Worm (Caenorhabditis elegans) whole organism, L3 larva: Measurements from ENCODE around the gene ran-3.

Experiments used
- R02D3.7 ChIP-seq: fragments of 150-350 bp; optimal IDR thresholded peaks from 2 replicates; lab custom pipeline; 2014; ENCODE audit warnings: missing biosample characterization, missing genetic modification characterization
- aly-2 ChIP-seq: fragments of 150-350 bp; optimal IDR thresholded peaks from 2 replicates; lab custom pipeline; 2014; ENCODE audit warnings: missing biosample characterization, missing genetic modification characterization
- ceh-16 ChIP-seq: sonication (generic microtip); optimal IDR thresholded peaks from 2 replicates; lab custom pipeline; 2017; ENCODE audit warnings: missing biosample characterization, missing genetic modification characterization
- ceh-28 ChIP-seq: fragments of 150-350 bp; optimal IDR thresholded peaks from 2 replicates; lab custom pipeline; 2014; ENCODE audit warnings: missing biosample characterization, missing genetic modification reagents, missing genetic modification characterization
- ceh-82 ChIP-seq: fragments of 150-350 bp; optimal IDR thresholded peaks from 2 replicates; lab custom pipeline; 2014; ENCODE audit warnings: missing biosample characterization, missing genetic modification characterization
- ceh-9 ChIP-seq: sonication (generic microtip); optimal IDR thresholded peaks from 2 replicates; lab custom pipeline; 2018; ENCODE audit warnings: missing biosample characterization, missing genetic modification characterization
- daf-12 ChIP-seq: fragments of 150-350 bp; optimal IDR thresholded peaks from 2 replicates; lab custom pipeline; 2014; ENCODE audit warnings: missing biosample characterization, missing genetic modification reagents, missing genetic modification characterization
- egl-5 ChIP-seq: fragments of 150-350 bp; optimal IDR thresholded peaks from 2 replicates; lab custom pipeline; 2017; ENCODE audit warnings: missing biosample characterization, missing genetic modification reagents, missing genetic modification characterization, inconsistent platforms
- elt-1 ChIP-seq: fragments of 150-350 bp; optimal IDR thresholded peaks from 2 replicates; lab custom pipeline; 2014; ENCODE audit warnings: missing biosample characterization, missing genetic modification characterization
- elt-2 ChIP-seq: sonication (generic microtip); optimal IDR thresholded peaks from 2 replicates; lab custom pipeline; 2016; ENCODE audit warnings: missing genetic modification reagents, mild to moderate bottlenecking, missing genetic modification characterization, missing compliant biosample characterization
- elt-3 ChIP-seq, 3 experiments: fragments of 150-350 bp in 1 of 3; sonication (generic microtip) in 2 of 3; optimal IDR thresholded peaks; 2 replicates in 2 of 3; 4 replicates in 1 of 3; lab custom pipeline; 2014 to 2017; ENCODE audit warnings: missing biosample characterization in 3 of 3, missing genetic modification characterization in 3 of 3
- eor-1 ChIP-seq, 2 experiments: fragments of 150-350 bp; optimal IDR thresholded peaks; 2 replicates each; lab custom pipeline; 2014 to 2018; ENCODE audit warnings: missing biosample characterization in 2 of 2, missing genetic modification characterization in 2 of 2
- fkh-10 ChIP-seq: sonication (generic microtip); optimal IDR thresholded peaks from 2 replicates; lab custom pipeline; 2017; ENCODE audit warnings: missing biosample characterization, missing genetic modification reagents, missing genetic modification characterization
- fos-1 ChIP-seq: fragments of 150-350 bp; optimal IDR thresholded peaks from 2 replicates; lab custom pipeline; 2014; ENCODE audit warnings: missing biosample characterization, missing genetic modification characterization
- hmg-11 ChIP-seq: sonication (generic microtip); optimal IDR thresholded peaks from 2 replicates; lab custom pipeline; 2016; ENCODE audit warnings: missing genetic modification characterization, missing compliant biosample characterization
- lin-15B ChIP-seq: fragments of 150-350 bp; optimal IDR thresholded peaks from 2 replicates; lab custom pipeline; 2014; ENCODE audit warnings: missing biosample characterization, missing genetic modification characterization
- lsy-12 ChIP-seq: sonication (generic microtip); optimal IDR thresholded peaks from 2 replicates; lab custom pipeline; 2016; ENCODE audit warnings: mild to moderate bottlenecking, missing genetic modification characterization, missing compliant biosample characterization
- mdl-1 ChIP-seq: fragments of 150-350 bp; optimal IDR thresholded peaks from 2 replicates; lab custom pipeline; 2014; ENCODE audit warnings: missing biosample characterization, missing genetic modification characterization
- nfya-1 ChIP-seq: sonication (generic microtip); optimal IDR thresholded peaks from 2 replicates; lab custom pipeline; 2017; ENCODE audit warnings: missing genetic modification characterization, mild to moderate bottlenecking, missing compliant biosample characterization, antibody characterized with exemption, moderate library complexity; ENCODE audit not compliant: insufficient read depth
- nhr-11 ChIP-seq: fragments of 150-350 bp; optimal IDR thresholded peaks from 2 replicates; lab custom pipeline; 2014; ENCODE audit warnings: missing biosample characterization, missing genetic modification characterization
- nhr-12 ChIP-seq: fragments of 150-350 bp; optimal IDR thresholded peaks from 2 replicates; lab custom pipeline; 2014; ENCODE audit warnings: missing biosample characterization, missing genetic modification characterization
- nhr-237 ChIP-seq: fragments of 150-350 bp; optimal IDR thresholded peaks from 2 replicates; lab custom pipeline; 2014; ENCODE audit warnings: missing biosample characterization, missing genetic modification characterization
- nhr-25 ChIP-seq: sonication (generic microtip); optimal IDR thresholded peaks from 2 replicates; lab custom pipeline; 2017; ENCODE audit warnings: missing biosample characterization, missing genetic modification characterization
- nhr-67 ChIP-seq: fragments of 150-350 bp; optimal IDR thresholded peaks from 2 replicates; lab custom pipeline; 2014; ENCODE audit warnings: missing biosample characterization, missing genetic modification characterization
- nhr-76 ChIP-seq: fragments of 150-350 bp; sonication (generic microtip); optimal IDR thresholded peaks from 5 replicates; lab custom pipeline; 2014; ENCODE audit warnings: missing biosample characterization, missing genetic modification characterization
- nhr-77 ChIP-seq: fragments of 150-350 bp; optimal IDR thresholded peaks from 2 replicates; lab custom pipeline; 2014; ENCODE audit warnings: missing biosample characterization, missing genetic modification characterization
- pha-4 ChIP-seq: fragments of 150-350 bp; optimal IDR thresholded peaks from 2 replicates; lab custom pipeline; 2014; ENCODE audit warnings: missing biosample characterization, missing genetic modification reagents, missing genetic modification characterization
- pqm-1 ChIP-seq: fragments of 150-350 bp; optimal IDR thresholded peaks from 2 replicates; lab custom pipeline; 2017; ENCODE audit warnings: missing biosample characterization, missing genetic modification characterization, inconsistent platforms
- sea-2 ChIP-seq: fragments of 150-350 bp; sonication (generic microtip); optimal IDR thresholded peaks from 4 replicates; lab custom pipeline; 2014; ENCODE audit warnings: missing biosample characterization, missing genetic modification reagents, missing genetic modification characterization
- skn-1 ChIP-seq: fragments of 150-350 bp; optimal IDR thresholded peaks from 2 replicates; lab custom pipeline; 2014; ENCODE audit warnings: missing biosample characterization, missing genetic modification characterization
- snpc-4 ChIP-seq: fragments of 150-350 bp; optimal IDR thresholded peaks from 2 replicates; lab custom pipeline; 2014; ENCODE audit warnings: missing biosample characterization, missing genetic modification characterization
- unc-39 ChIP-seq: sonication (generic microtip); optimal IDR thresholded peaks from 4 replicates; lab custom pipeline; 2017; ENCODE audit warnings: missing biosample characterization, missing genetic modification characterization
- unc-62 ChIP-seq: fragments of 150-350 bp; sonication (generic microtip); optimal IDR thresholded peaks from 4 replicates; lab custom pipeline; 2014; ENCODE audit warnings: missing biosample characterization, missing genetic modification reagents, missing genetic modification characterization
- zag-1 ChIP-seq: fragments of 150-350 bp; optimal IDR thresholded peaks from 2 replicates; lab custom pipeline; 2014; ENCODE audit warnings: missing biosample characterization, missing genetic modification characterization
- ztf-11 ChIP-seq: fragments of 150-350 bp; optimal IDR thresholded peaks from 2 replicates; lab custom pipeline; 2014; ENCODE audit warnings: missing biosample characterization, missing genetic modification characterization
- ztf-4 ChIP-seq: fragments of 150-350 bp; optimal IDR thresholded peaks from 2 replicates; lab custom pipeline; 2014; ENCODE audit warnings: missing biosample characterization, missing genetic modification characterization

Gene ran-3

DNA sequence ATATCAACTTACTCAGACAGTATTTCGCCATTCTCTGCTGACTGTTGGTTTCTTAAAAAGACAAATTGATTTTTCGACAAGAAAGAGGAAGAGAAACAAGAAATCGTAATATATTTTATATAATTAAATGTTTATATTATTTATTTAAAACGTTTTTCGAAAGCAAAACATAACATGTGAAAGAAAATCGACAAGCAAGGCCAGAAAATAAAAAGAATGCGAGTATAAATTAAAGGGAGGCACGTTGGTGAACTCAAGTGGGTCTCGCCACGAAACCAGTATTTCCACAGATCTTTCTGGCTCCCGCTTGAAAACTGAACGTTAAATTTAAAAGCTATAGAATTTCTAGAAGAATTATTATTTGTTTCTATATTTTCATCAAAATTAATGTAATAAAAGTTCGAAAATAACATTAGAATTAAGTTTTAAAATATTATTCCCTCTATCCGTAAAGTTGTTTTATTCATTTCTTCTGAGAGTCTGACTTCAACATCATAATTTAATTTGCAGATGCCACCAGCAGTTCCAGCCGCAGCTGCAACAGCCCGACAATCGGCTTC, 41.6 kb downstream of the ran-3 start, which contains the start of the genes nst-1 and cct-4:
nst-1 (minus strand) TSS at position 51 of the 560 bp plus-strand sequence.
cct-4 (plus strand) TSS at position 510 of the 560 bp plus-strand sequence.
- TF ChIP-seq aly-2 (tag; lab: Kevin White, UChicago) (no peak), ceh-16 (no peak), nhr-237 (tag; lab: Kevin White, UChicago) (no peak), nfya-1 (peak; percentile 58), hmg-11 (tag; lab: Kevin White, UChicago) (peak; percentile 14), nhr-77 (no peak), zag-1 (tag; lab: Kevin White, UChicago) (no peak), elt-2 (tag; lab: Kevin White, UChicago) (peak; percentile 4), elt-1 (tag; lab: Kevin White, UChicago) (no peak), lin-15B (tag; lab: Kevin White, UChicago) (peak; percentile 50), pha-4 (peak; percentile 58), snpc-4 (tag; lab: Kevin White, UChicago) (no peak), nhr-76 (no peak)

DNA sequence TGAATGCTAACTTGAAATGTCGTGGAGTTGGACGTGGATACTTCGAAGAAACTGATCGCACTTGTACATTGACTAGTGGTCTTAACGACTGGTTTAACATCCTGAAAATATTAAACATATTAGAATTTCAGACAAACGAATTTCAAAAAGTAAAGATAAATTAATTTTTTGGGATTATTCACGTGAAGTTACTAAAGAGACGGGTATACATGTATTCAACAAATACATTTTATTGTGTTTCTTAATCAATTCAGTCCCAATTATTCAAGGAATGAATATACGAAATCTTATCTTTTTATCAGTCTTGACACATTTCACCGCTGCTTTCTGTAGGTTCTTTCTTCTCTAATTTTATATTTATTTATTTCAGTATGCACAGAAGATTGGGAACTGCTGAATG, 46.4 kb downstream of the ran-3 start, which contains the start of the genes mrpl-10 and clec-142:
mrpl-10 (minus strand) TSS at position 101 of the 400 bp plus-strand sequence.
clec-142 (plus strand) TSS at position 264 of the 400 bp plus-strand sequence.
- TF ChIP-seq egl-5 (tag; lab: Kevin White, UChicago): no peak
- TF ChIP-seq unc-39: no peak
- no peak for TF ChIP-seq hmg-11 (tag; lab: Kevin White, UChicago)
- no peak for TF ChIP-seq pha-4
- TF ChIP-seq elt-2 (tag; lab: Kevin White, UChicago): no peak
- no peak for TF ChIP-seq unc-62
- no peak for TF ChIP-seq ztf-11
- no peak for TF ChIP-seq ceh-9 (tag; lab: Kevin White, UChicago)
- no peak for TF ChIP-seq eor-1 (tag; optimal IDR thresholded peaks at IDR 0.05; lab: Kevin White, UChicago)
- TF ChIP-seq nfya-1: no peak
- no peak for TF ChIP-seq nhr-11 (tag; lab: Kevin White, UChicago)
- TF ChIP-seq nhr-25 (tag; lab: Kevin White, UChicago): no peak
- TF ChIP-seq ceh-28 (tag; lab: Kevin White, UChicago): no peak
- TF ChIP-seq lsy-12: no peak
- TF ChIP-seq ztf-4 (tag; lab: Kevin White, UChicago): no peak
- TF ChIP-seq aly-2 (tag; lab: Kevin White, UChicago): no peak
- TF ChIP-seq fkh-10 (GFP tag; lab: Kevin White, UChicago): no peak

DNA sequence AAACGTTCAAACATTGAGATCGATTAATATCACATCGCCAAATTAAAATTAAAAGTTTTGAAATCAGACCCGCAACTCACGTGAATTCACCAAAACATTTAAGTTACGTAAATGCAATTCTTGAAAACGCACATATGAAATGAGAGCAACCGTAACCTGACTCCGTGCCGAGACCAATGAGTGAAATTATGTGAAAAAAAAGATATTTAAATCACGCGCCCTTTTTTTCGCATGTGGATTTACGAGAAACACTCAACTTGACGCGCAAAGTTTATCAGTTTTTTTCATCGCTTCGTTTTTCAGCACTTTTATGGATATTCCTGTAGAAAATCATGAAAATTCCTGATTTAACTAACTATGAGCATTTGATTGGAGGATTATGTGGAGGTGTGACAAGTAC, 48.8 kb downstream of the ran-3 start, which contains the start of the genes gei-14 and slc-25A32:
gei-14 (minus strand) TSS at position 175 of the 400 bp plus-strand sequence.
slc-25A32 (plus strand) TSS at position 242 of the 400 bp plus-strand sequence.
- TF ChIP-seq pha-4: no peak
- TF ChIP-seq nhr-12: no peak
- no peak for TF ChIP-seq elt-3 (tag; optimal IDR thresholded peaks at IDR 0.05; lab: Kevin White, UChicago)
- TF ChIP-seq R02D3.7 (tag; lab: Kevin White, UChicago): peak; percentile 94
- peak; percentile 67 for TF ChIP-seq lin-15B (tag; lab: Kevin White, UChicago)
- TF ChIP-seq egl-5 (tag; lab: Kevin White, UChicago): peak; percentile 50
- peak; percentile 56 for TF ChIP-seq nfya-1
- TF ChIP-seq nhr-67 (tag; lab: Kevin White, UChicago): no peak

DNA sequence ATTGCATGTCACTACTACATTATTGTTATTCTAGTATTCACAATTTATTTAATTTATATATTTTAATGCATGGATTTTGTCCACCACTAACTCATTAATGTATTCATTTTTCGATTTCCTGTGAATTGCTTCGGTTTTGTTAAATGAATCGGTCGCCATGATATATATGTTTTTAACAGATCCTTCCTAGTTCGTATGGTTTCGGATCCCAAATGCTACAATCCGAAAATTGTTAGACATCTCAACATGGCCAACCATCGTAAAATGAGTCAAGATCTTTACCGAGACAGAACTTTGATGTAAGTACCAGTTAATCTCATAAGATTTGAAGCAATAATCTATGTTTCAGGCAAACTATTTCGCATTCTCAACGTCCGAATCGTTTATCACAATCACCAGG, 51.8 kb downstream of the ran-3 start:
- no peak for TF ChIP-seq nhr-76
- TF ChIP-seq sea-2: no peak
- no peak for TF ChIP-seq fos-1 (tag; lab: Kevin White, UChicago)
- TF ChIP-seq nhr-67 (tag; lab: Kevin White, UChicago): no peak
- no peak for TF ChIP-seq ceh-28 (tag; lab: Kevin White, UChicago)
- TF ChIP-seq mdl-1 (tag; lab: Kevin White, UChicago): no peak
- no peak for TF ChIP-seq pqm-1 (tag; lab: Kevin White, UChicago)
- no peak for TF ChIP-seq egl-5 (tag; lab: Kevin White, UChicago)
- TF ChIP-seq aly-2 (tag; lab: Kevin White, UChicago): no peak
- no peak for TF ChIP-seq ceh-82 (tag; lab: Kevin White, UChicago)
- TF ChIP-seq pha-4: no peak
- no peak for TF ChIP-seq daf-12 (tag; lab: Kevin White, UChicago)
- no peak for TF ChIP-seq skn-1
